Worm (Caenorhabditis elegans) whole organism, L2 larva: ENCODE data around the gene bmk-1.

Experiments used
- R02D3.7 ChIP-seq: fragments of 150-350 bp; optimal IDR thresholded peaks from 2 replicates; lab custom pipeline; 2014; ENCODE audit warnings: missing biosample characterization, missing genetic modification characterization
- ZK546.5 ChIP-seq: sonication (generic microtip); optimal IDR thresholded peaks from 2 replicates; lab custom pipeline; 2017; ENCODE audit warnings: missing biosample characterization, missing genetic modification characterization
- ama-1 ChIP-seq: fragments of 150-350 bp; optimal IDR thresholded peaks from 2 replicates; lab custom pipeline; 2018; ENCODE audit warnings: inconsistent platforms
- elt-3 ChIP-seq: sonication (generic microtip); optimal IDR thresholded peaks from 2 replicates; lab custom pipeline; 2017; ENCODE audit warnings: missing biosample characterization, missing genetic modification characterization
- gmeb-1 ChIP-seq: fragments of 150-350 bp; optimal IDR thresholded peaks from 2 replicates; lab custom pipeline; 2014; ENCODE audit warnings: missing biosample characterization, missing genetic modification characterization
- nhr-23 ChIP-seq: fragments of 150-350 bp; optimal IDR thresholded peaks from 2 replicates; lab custom pipeline; 2014; ENCODE audit warnings: missing biosample characterization, missing genetic modification reagents, missing genetic modification characterization
- nhr-237 ChIP-seq: fragments of 150-350 bp; optimal IDR thresholded peaks from 2 replicates; lab custom pipeline; 2014; ENCODE audit warnings: missing biosample characterization, missing genetic modification characterization
- snpc-4 ChIP-seq: fragments of 150-350 bp; optimal IDR thresholded peaks from 2 replicates; lab custom pipeline; 2014; ENCODE audit warnings: missing biosample characterization, missing genetic modification characterization
- unc-39 ChIP-seq: fragments of 150-350 bp; optimal IDR thresholded peaks from 2 replicates; lab custom pipeline; 2014; ENCODE audit warnings: missing biosample characterization, missing genetic modification characterization
- unc-55 ChIP-seq: fragments of 150-350 bp; sonication (generic microtip); optimal IDR thresholded peaks from 3 replicates; lab custom pipeline; 2014; ENCODE audit warnings: missing biosample characterization, missing genetic modification reagents, missing genetic modification characterization
- ztf-4 ChIP-seq: fragments of 150-350 bp; optimal IDR thresholded peaks from 2 replicates; lab custom pipeline; 2014; ENCODE audit warnings: missing biosample characterization, missing genetic modification characterization

ce11 chrV:14476680-14477079 lies 19.9 kb upstream of the bmk-1 start, which contains the start of gene clec-54:
- no peak for TF ChIP-seq R02D3.7 (tag; lab: Kevin White, UChicago)
- no peak for TF ChIP-seq unc-55 (GFP tag; lab: Kevin White, UChicago)
- TF ChIP-seq nhr-237, result no peak
- no peak for TF ChIP-seq gmeb-1
- TF ChIP-seq nhr-23 (tag; lab: Kevin White, UChicago), result no peak
- TF ChIP-seq unc-39 (tag; lab: Kevin White, UChicago), result no peak
- no peak for TF ChIP-seq elt-3 (tag; lab: Kevin White, UChicago)
- TF ChIP-seq ztf-4 (tag; lab: Kevin White, UChicago), result no peak
- no peak for TF ChIP-seq ama-1 (lab: Kevin White, UChicago)
- no peak for TF ChIP-seq snpc-4 (tag; lab: Kevin White, UChicago)
- TF ChIP-seq ZK546.5 (tag; lab: Kevin White, UChicago), result no peak
